Fruit fly (Drosophila melanogaster) whole organism, prepupa: ENCODE measurements around the gene Ret.
A peak's percentile ranks its signal among the peaks of the same experiment; 100 is the strongest.

Experiments used
- Blimp-1 ChIP-seq: fragments of 200-800 bp; sonication (Bioruptor generic); optimal IDR thresholded peaks from 3 replicates; lab custom pipeline; 2017; ENCODE audit warnings: missing biosample characterization, missing genetic modification characterization, mild to moderate bottlenecking, moderate library complexity, missing genetic modification reagents
- CG10631 ChIP-seq: fragments of 200-800 bp; sonication (Bioruptor generic); optimal IDR thresholded peaks from 2 replicates; lab custom pipeline; 2016; ENCODE audit warnings: missing biosample characterization, missing genetic modification characterization
- CG10669 ChIP-seq: fragments of 200-800 bp; sonication (Bioruptor generic); optimal IDR thresholded peaks from 3 replicates; lab custom pipeline; 2018; ENCODE audit warnings: missing biosample characterization, mild to moderate bottlenecking, missing genetic modification characterization, moderate library complexity
- CG11902 ChIP-seq: fragments of 200-800 bp; sonication (Bioruptor generic); optimal IDR thresholded peaks from 3 replicates; lab custom pipeline; 2016; ENCODE audit warnings: missing biosample characterization, missing genetic modification characterization
- CG15336 ChIP-seq: fragments of 200-800 bp; sonication (Bioruptor generic); IDR thresholded peaks from 2 replicates; pipeline ENCODE4 v1.3.6; 2022; ENCODE audit warnings: missing biosample characterization, missing genetic modification characterization
- CG1621 ChIP-seq: fragments of 200-800 bp; sonication (Bioruptor generic); optimal IDR thresholded peaks from 3 replicates; lab custom pipeline; 2018; ENCODE audit warnings: missing biosample characterization, mild to moderate bottlenecking, missing genetic modification characterization
- CG16779 ChIP-seq: fragments of 200-800 bp; sonication (Bioruptor generic); optimal IDR thresholded peaks from 3 replicates; lab custom pipeline; 2017; ENCODE audit warnings: missing biosample characterization, mild to moderate bottlenecking, missing genetic modification characterization
- CG3032 ChIP-seq: fragments of 200-800 bp; optimal IDR thresholded peaks from 2 replicates; lab custom pipeline; 2019; ENCODE audit warnings: missing biosample characterization, mild to moderate bottlenecking, missing genetic modification characterization, moderate library complexity
- CG31627 ChIP-seq: fragments of 200-800 bp; sonication (Bioruptor generic); optimal IDR thresholded peaks from 3 replicates; lab custom pipeline; 2016; ENCODE audit warnings: missing biosample characterization, missing genetic modification characterization
- CG3919 ChIP-seq: fragments of 200-800 bp; sonication (Bioruptor generic); optimal IDR thresholded peaks from 3 replicates; lab custom pipeline; 2016; ENCODE audit warnings: missing biosample characterization, missing genetic modification characterization
- CG4318 ChIP-seq: fragments of 200-800 bp; sonication (Bioruptor generic); optimal IDR thresholded peaks from 3 replicates; lab custom pipeline; 2017; ENCODE audit warnings: missing biosample characterization, mild to moderate bottlenecking, missing genetic modification characterization
- CG6276 ChIP-seq: fragments of 200-800 bp; sonication (Bioruptor generic); optimal IDR thresholded peaks from 2 replicates; lab custom pipeline; 2017; ENCODE audit warnings: missing biosample characterization, mild to moderate bottlenecking, missing genetic modification characterization
- CG6792 ChIP-seq: fragments of 200-800 bp; sonication (Bioruptor generic); optimal IDR thresholded peaks from 3 replicates; lab custom pipeline; 2016; ENCODE audit warnings: missing biosample characterization, missing genetic modification characterization
- CG7368 ChIP-seq: fragments of 200-800 bp; sonication (Bioruptor generic); optimal IDR thresholded peaks from 3 replicates; lab custom pipeline; 2016; ENCODE audit warnings: missing biosample characterization, missing genetic modification characterization
- CG8319 ChIP-seq: fragments of 200-800 bp; sonication (Bioruptor generic); optimal IDR thresholded peaks from 3 replicates; lab custom pipeline; 2016; ENCODE audit warnings: missing biosample characterization, missing genetic modification characterization
- CG8632 ChIP-seq: fragments of 200-800 bp; sonication (Bioruptor generic); optimal IDR thresholded peaks from 3 replicates; lab custom pipeline; 2016; ENCODE audit warnings: missing biosample characterization, missing genetic modification characterization
- Eip75B ChIP-seq: fragments of 200-800 bp; sonication (Bioruptor generic); optimal IDR thresholded peaks from 3 replicates; lab custom pipeline; 2016; ENCODE audit warnings: missing biosample characterization, missing genetic modification characterization
- Eip78C ChIP-seq: fragments of 200-800 bp; sonication (Bioruptor generic); peaks from one replicate; lab custom pipeline; 2016; ENCODE audit warnings: missing biosample characterization, missing genetic modification characterization
- Ets96B ChIP-seq: fragments of 200-800 bp; optimal IDR thresholded peaks from 2 replicates; lab custom pipeline; 2019; ENCODE audit warnings: missing biosample characterization, mild to moderate bottlenecking, missing genetic modification characterization, moderate library complexity
- Gug ChIP-seq: fragments of 200-800 bp; sonication (Bioruptor generic); IDR thresholded peaks from 2 replicates; pipeline ENCODE4 v1.3.6; 2022; ENCODE audit warnings: missing biosample characterization, missing genetic modification characterization
- Hr38 ChIP-seq: sonication (Bioruptor generic); optimal IDR thresholded peaks from 2 replicates; lab custom pipeline; 2016; ENCODE audit warnings: missing biosample characterization, missing genetic modification characterization
- Hr4 ChIP-seq: fragments of 200-800 bp; sonication (Bioruptor generic); optimal IDR thresholded peaks from 3 replicates; lab custom pipeline; 2016; ENCODE audit warnings: missing biosample characterization, missing genetic modification characterization
- Lpt ChIP-seq: fragments of 200-800 bp; sonication (Bioruptor generic); optimal IDR thresholded peaks from 3 replicates; lab custom pipeline; 2016; ENCODE audit warnings: missing biosample characterization, missing genetic modification characterization
- Met ChIP-seq: fragments of 200-800 bp; sonication (Bioruptor generic); optimal IDR thresholded peaks from 3 replicates; lab custom pipeline; 2016; ENCODE audit warnings: missing biosample characterization, missing genetic modification characterization
- OdsH ChIP-seq: fragments of 200-800 bp; sonication (Bioruptor generic); optimal IDR thresholded peaks from 3 replicates; lab custom pipeline; 2016; ENCODE audit warnings: missing biosample characterization, missing genetic modification characterization
- Sox102F ChIP-seq: fragments of 200-800 bp; sonication (Bioruptor generic); optimal IDR thresholded peaks from 2 replicates; lab custom pipeline; 2016; ENCODE audit warnings: missing biosample characterization, mild to moderate bottlenecking, missing genetic modification characterization
- Sox14 ChIP-seq: fragments of 200-800 bp; sonication (Bioruptor generic); optimal IDR thresholded peaks from 3 replicates; lab custom pipeline; 2016; ENCODE audit warnings: missing biosample characterization, missing genetic modification characterization
- achi ChIP-seq: fragments of 200-800 bp; sonication (Bioruptor generic); optimal IDR thresholded peaks from 3 replicates; lab custom pipeline; 2016; ENCODE audit warnings: missing biosample characterization, missing genetic modification characterization
- acj6 ChIP-seq: fragments of 200-800 bp; sonication (Bioruptor generic); optimal IDR thresholded peaks from 3 replicates; lab custom pipeline; 2016; ENCODE audit warnings: missing biosample characterization, missing genetic modification characterization
- dac ChIP-seq: fragments of 200-800 bp; sonication (Bioruptor generic); optimal IDR thresholded peaks from 2 replicates; lab custom pipeline; 2017; ENCODE audit warnings: missing biosample characterization, mild to moderate bottlenecking, missing genetic modification characterization
- dsx ChIP-seq: fragments of 200-800 bp; optimal IDR thresholded peaks from 3 replicates; lab custom pipeline; 2019; ENCODE audit warnings: missing biosample characterization, mild to moderate bottlenecking, missing genetic modification characterization, moderate library complexity; ENCODE audit not compliant: poor library complexity, severe bottlenecking
- eg ChIP-seq: fragments of 200-800 bp; sonication (Bioruptor generic); IDR thresholded peaks from 3 replicates; pipeline ENCODE4 v1.3.6; 2022; ENCODE audit warnings: missing biosample characterization, missing genetic modification characterization
- esn ChIP-seq: fragments of 200-800 bp; sonication (Bioruptor generic); optimal IDR thresholded peaks from 2 replicates; lab custom pipeline; 2016; ENCODE audit warnings: missing biosample characterization, mild to moderate bottlenecking, missing genetic modification characterization, moderate library complexity
- lz ChIP-seq: fragments of 200-800 bp; sonication (Bioruptor generic); optimal IDR thresholded peaks from 3 replicates; lab custom pipeline; 2016; ENCODE audit warnings: missing biosample characterization, missing genetic modification characterization
- net ChIP-seq: fragments of 200-800 bp; sonication (Bioruptor generic); optimal IDR thresholded peaks from 3 replicates; lab custom pipeline; 2016; ENCODE audit warnings: missing biosample characterization, missing genetic modification characterization
- pdm3 ChIP-seq: fragments of 200-800 bp; sonication (Bioruptor generic); optimal IDR thresholded peaks from 3 replicates; lab custom pipeline; 2016; ENCODE audit warnings: missing biosample characterization, missing genetic modification characterization
- salr ChIP-seq, 2 experiments: fragments of 200-800 bp; sonication (Bioruptor generic); optimal IDR thresholded peaks; 3 replicates each; lab custom pipeline; 2016 to 2018; ENCODE audit warnings: missing biosample characterization in 2 of 2, missing genetic modification characterization in 2 of 2, mild to moderate bottlenecking in 1 of 2
- spab ChIP-seq: fragments of 200-800 bp; sonication (Bioruptor generic); optimal IDR thresholded peaks from 2 replicates; lab custom pipeline; 2017; ENCODE audit warnings: missing biosample characterization, mild to moderate bottlenecking, missing genetic modification characterization, missing genetic modification reagents
- ss ChIP-seq, 2 experiments: fragments of 200-800 bp; sonication (Bioruptor generic); optimal IDR thresholded peaks; 2 replicates in 1 of 2; 3 replicates in 1 of 2; lab custom pipeline; 2017 to 2018; ENCODE audit warnings: mild to moderate bottlenecking in 2 of 2, missing biosample characterization in 2 of 2, missing genetic modification characterization in 2 of 2, moderate library complexity in 1 of 2
- svp ChIP-seq: fragments of 200-800 bp; sonication (Bioruptor generic); peaks from one replicate; lab custom pipeline; 2016; ENCODE audit warnings: missing biosample characterization, missing genetic modification characterization
- topi ChIP-seq: fragments of 200-800 bp; sonication (Bioruptor generic); optimal IDR thresholded peaks from 3 replicates; lab custom pipeline; 2016; ENCODE audit warnings: missing biosample characterization, missing genetic modification characterization
- vri ChIP-seq: fragments of 200-800 bp; sonication (Bioruptor generic); optimal IDR thresholded peaks from 3 replicates; lab custom pipeline; 2016; ENCODE audit warnings: missing biosample characterization, mild to moderate bottlenecking, missing genetic modification characterization

Ret gene

DNA sequence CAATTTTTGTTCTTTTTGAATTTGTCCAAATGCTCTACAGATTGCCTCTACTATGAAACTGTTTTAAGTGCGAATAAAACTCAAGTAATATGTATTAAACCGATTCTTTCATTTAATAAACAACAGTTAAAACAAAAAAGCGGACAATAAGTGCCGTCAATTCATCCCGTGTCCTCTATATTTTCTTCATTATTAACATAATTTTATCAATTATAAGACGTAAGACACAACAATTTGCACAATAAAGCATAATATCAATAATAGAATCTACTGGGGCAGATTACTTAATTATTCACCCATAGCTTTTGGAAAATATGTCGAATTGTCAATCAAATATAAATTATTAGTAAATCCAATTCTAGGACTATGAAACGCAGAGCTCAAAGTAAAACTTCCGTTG lies 25.6 kb downstream of the Ret start, which contains the start of gene CG31627:
CG31627 (plus strand) TSS at position 301 of the 400 bp plus-strand sequence.
- no peak for TF ChIP-seq CG7368 (GFP tag; lab: Kevin White, UChicago)
- no peak for TF ChIP-seq topi (GFP tag; lab: Kevin White, UChicago)
- no peak for TF ChIP-seq CG10669
- no peak for TF ChIP-seq Ets96B (tag; lab: Kevin White, UChicago)
- TF ChIP-seq Hr4 = no peak
- TF ChIP-seq CG4318 = no peak
- TF ChIP-seq OdsH = no peak
- no peak for TF ChIP-seq pdm3
- TF ChIP-seq dac = no peak
- no peak for TF ChIP-seq CG16779 (tag; lab: Kevin White, UChicago)
- TF ChIP-seq Eip75B (GFP tag; lab: Kevin White, UChicago) = no peak
- TF ChIP-seq, all 60 proteins: peak for 0

DNA sequence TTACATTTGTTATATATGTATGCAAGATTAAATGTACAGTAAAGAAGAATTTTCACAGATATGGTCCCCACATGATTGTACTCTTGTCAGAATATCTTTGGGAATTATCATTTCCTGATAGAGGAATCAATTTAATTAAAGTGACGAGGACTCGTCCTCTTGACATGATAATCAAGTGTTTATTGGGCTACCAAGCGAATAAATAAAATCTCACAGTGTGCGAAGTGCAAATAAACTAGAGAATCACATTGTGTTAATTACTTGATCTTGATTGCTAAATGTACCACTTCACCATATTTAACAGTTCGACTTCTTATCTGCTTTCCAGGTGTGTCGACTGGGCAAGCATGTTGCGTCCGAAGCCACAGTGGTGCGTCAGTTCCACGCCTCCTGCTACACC lies 28.7 kb downstream of the Ret start:
- TF ChIP-seq svp (GFP tag; lab: Kevin White, UChicago) = peak; percentile 69
- no peak for TF ChIP-seq CG11902 (GFP tag; lab: Kevin White, UChicago)

DNA sequence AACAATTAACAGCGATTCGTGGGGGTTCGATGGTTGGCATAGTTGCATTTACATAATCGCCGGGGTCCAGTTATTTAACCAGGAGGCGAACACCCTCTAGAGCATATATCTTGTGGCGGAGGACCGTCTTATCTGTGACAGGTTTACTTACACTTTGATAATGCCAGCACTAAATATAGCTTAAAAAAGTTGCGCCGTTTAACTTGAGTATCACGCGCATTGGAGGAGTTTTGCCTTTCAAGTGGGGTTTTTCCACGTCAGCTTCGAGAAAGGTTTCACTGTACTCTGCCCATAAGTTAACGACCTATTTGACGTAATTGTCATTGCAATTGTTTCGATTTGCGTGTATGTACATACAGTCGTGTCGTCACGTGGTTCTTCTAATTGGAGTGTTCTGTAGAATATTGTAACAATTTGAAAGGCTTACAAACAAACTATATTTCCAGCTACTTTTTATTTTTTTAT lies 29.4 kb downstream of the Ret start:
- TF ChIP-seq vri = peak; percentile 71
- TF ChIP-seq lz (GFP tag; lab: Kevin White, UChicago) = no peak

DNA sequence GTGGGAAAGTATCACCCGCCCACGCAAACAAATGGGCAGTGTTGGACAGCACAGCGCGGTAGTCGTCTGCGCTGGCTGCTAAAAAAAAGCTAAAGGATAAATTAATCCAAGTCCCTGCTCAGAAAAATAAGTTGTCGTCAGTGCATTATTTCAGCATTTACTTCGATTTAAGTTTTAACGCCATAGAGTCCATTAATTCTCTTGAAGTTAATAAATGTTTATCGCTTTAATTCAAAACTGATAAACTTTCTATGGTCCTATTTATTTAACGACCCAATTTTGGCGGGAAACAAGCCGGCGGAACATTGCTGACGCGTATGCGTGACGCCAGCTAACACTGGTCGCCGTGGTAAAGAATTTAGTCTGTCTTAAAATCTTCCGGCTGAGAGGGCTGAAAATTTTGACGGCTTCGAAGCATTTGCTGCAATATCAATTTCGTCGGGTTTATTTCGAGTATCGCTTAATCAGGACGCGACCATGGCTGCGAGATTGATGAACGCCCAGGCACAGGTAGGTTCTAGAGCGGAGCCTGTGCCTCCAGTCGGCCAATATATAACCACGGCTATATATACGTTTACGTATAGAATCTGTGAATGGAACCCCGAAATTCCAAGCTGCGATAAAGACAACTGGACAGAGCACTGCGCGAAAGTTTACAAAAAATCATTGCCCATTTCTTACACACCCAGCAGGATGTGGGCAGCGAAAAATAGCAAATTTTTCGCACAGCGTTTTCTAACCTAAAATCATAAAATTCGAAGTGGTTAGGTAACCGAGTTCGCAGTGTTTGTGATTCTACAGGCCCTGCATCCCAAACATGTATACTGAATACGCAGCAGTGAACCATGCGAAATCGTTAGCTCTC lies 30.0 kb downstream of the Ret start, which contains the start of the genes mAcon1, CG43345 and CG43346:
mAcon1 (plus strand) TSS at position 276 of the 865 bp plus-strand sequence.
CG43345 (minus strand) TSS at position 287 of the 865 bp plus-strand sequence.
CG43346 (minus strand) TSS at position 287 of the 865 bp plus-strand sequence.
- TF ChIP-seq Hr4 = no peak
- peak; percentile 64 for TF ChIP-seq CG1621 (tag; lab: Kevin White, UChicago)
- TF ChIP-seq spab (GFP tag; lab: Kevin White, UChicago) = no peak
- TF ChIP-seq lz (GFP tag; lab: Kevin White, UChicago) = peak; percentile 90
- no peak for TF ChIP-seq net
- TF ChIP-seq CG8319 (GFP tag; lab: Kevin White, UChicago) = peak; percentile 76
- peak; percentile 80 for TF ChIP-seq vri
- peak; percentile 56 for TF ChIP-seq Lpt (GFP tag; lab: Kevin White, UChicago)
- peak; percentile 83 for TF ChIP-seq Sox14 (GFP tag; lab: Kevin White, UChicago)
- peak; percentile 66 for TF ChIP-seq Ets96B (tag; lab: Kevin White, UChicago)
- TF ChIP-seq svp (GFP tag; lab: Kevin White, UChicago) = no peak
- peak; percentile 73 for TF ChIP-seq Gug (GFP tag; lab: Robert Waterston, UW)
- no peak for TF ChIP-seq CG16779 (tag; lab: Kevin White, UChicago)
- peak; percentile 68 for TF ChIP-seq CG3032 (tag; lab: Kevin White, UChicago)
- peak; percentile 35; the same call in 1 of the 2 replicates for TF ChIP-seq CG15336 (GFP tag; lab: Robert Waterston, UW)
- TF ChIP-seq Hr38 = no peak
- peak; percentile 82 for TF ChIP-seq acj6 (GFP tag; lab: Kevin White, UChicago)
- peak in 1 of 2 experiments; percentile 79 for TF ChIP-seq ss (GFP tag; optimal IDR thresholded peaks at IDR 0.05; lab: Kevin White, UChicago)
- peak; percentile 57 to 66 for TF ChIP-seq salr (GFP tag; optimal IDR thresholded peaks at IDR 0.05; lab: Kevin White, UChicago)
- peak; percentile 94 for TF ChIP-seq CG31627 (GFP tag; lab: Kevin White, UChicago)
- peak; percentile 80 for TF ChIP-seq CG10631 (GFP tag; lab: Kevin White, UChicago)
- peak; percentile 79 for TF ChIP-seq CG6792
- TF ChIP-seq CG8632 (GFP tag; lab: Kevin White, UChicago) = peak; percentile 66
- TF ChIP-seq Blimp-1 (GFP tag; lab: Kevin White, UChicago) = no peak
- no peak for TF ChIP-seq CG6276 (GFP tag; lab: Kevin White, UChicago)
- TF ChIP-seq CG4318 = no peak
- no peak for TF ChIP-seq achi (GFP tag; lab: Kevin White, UChicago)
- no peak for TF ChIP-seq Met (GFP tag; lab: Kevin White, UChicago)
- TF ChIP-seq esn (GFP tag; lab: Kevin White, UChicago) = peak; percentile 89
- peak; percentile 87 for TF ChIP-seq topi (GFP tag; lab: Kevin White, UChicago)
- peak; percentile 43 for TF ChIP-seq dac
- no peak for TF ChIP-seq Sox102F (GFP tag; lab: Kevin White, UChicago)
- no peak for TF ChIP-seq CG7368 (GFP tag; lab: Kevin White, UChicago)
- TF ChIP-seq OdsH = peak; percentile 84
- TF ChIP-seq dsx (GFP tag; lab: Kevin White, UChicago) = no peak
- TF ChIP-seq Eip78C = peak; percentile 93
- TF ChIP-seq eg = no peak
- TF ChIP-seq CG3919 (GFP tag; lab: Kevin White, UChicago) = no peak
- TF ChIP-seq Eip75B (GFP tag; lab: Kevin White, UChicago) = peak; percentile 83
- no peak for TF ChIP-seq CG10669
